Fruit fly (Drosophila melanogaster): ENCODE data around the gene Msp300.

Msp300 gene

DNA sequence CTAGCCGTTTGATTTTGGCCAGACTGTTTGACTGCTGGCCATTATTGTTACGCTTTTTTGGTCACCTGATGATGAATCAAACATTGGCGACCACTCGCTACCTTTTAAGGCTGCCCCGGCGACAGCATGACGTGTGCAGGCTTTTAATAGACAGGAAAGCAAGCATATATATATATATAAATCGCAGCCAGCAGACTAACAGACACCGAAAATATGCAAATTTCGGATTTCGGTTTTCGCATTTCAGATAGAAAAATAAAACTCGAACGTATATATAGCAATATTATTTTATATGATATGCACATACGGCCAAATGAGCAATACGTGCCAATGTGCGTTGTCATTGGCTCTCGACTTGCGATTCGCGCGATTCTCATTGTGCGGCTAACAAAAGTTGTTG is 130.1 kb downstream of the Msp300 start:
- TF ChIP-seq Pif1B (GFP tag; optimal IDR thresholded peaks at IDR 0.05), result no peak
- no peak for TF ChIP-seq fd96Ca (GFP tag; IDR thresholded peaks at IDR 0.05)
- no peak for TF ChIP-seq rn (GFP tag; IDR thresholded peaks at IDR 0.05)
- TF ChIP-seq CG15710 (tag; optimal IDR thresholded peaks at IDR 0.05), result no peak
- no peak for TF ChIP-seq CG9948 (tag; optimal IDR thresholded peaks at IDR 0.05)
- TF ChIP-seq CG13204 (GFP tag; optimal IDR thresholded peaks at IDR 0.05), result no peak
- no peak for TF ChIP-seq CG34367 (tag; optimal IDR thresholded peaks at IDR 0.05)
- no peak for TF ChIP-seq Pif1A (GFP tag; optimal IDR thresholded peaks at IDR 0.05)
- no peak for TF ChIP-seq CG8301 (tag; optimal IDR thresholded peaks at IDR 0.05)
- no peak for TF ChIP-seq CG4496 (GFP tag; IDR thresholded peaks at IDR 0.05)
- TF ChIP-seq EcR (GFP tag; optimal IDR thresholded peaks at IDR 0.05), result no peak
- no peak for TF ChIP-seq CG14655 (GFP tag; optimal IDR thresholded peaks at IDR 0.05)
- TF ChIP-seq gl (tag; optimal IDR thresholded peaks at IDR 0.05), result no peak
- no peak for TF ChIP-seq D1 (tag; optimal IDR thresholded peaks at IDR 0.05)
- TF ChIP-seq CG8159 (tag; optimal IDR thresholded peaks at IDR 0.05), result no peak
- TF ChIP-seq Ets98B (GFP tag; IDR thresholded peaks at IDR 0.05), result no peak
- TF ChIP-seq Snoo (tag; optimal IDR thresholded peaks at IDR 0.05), result no peak
- no peak for TF ChIP-seq CG10348 (GFP tag; IDR thresholded peaks at IDR 0.05)
- no peak for TF ChIP-seq CG12605 (GFP tag; IDR thresholded peaks at IDR 0.05)

DNA sequence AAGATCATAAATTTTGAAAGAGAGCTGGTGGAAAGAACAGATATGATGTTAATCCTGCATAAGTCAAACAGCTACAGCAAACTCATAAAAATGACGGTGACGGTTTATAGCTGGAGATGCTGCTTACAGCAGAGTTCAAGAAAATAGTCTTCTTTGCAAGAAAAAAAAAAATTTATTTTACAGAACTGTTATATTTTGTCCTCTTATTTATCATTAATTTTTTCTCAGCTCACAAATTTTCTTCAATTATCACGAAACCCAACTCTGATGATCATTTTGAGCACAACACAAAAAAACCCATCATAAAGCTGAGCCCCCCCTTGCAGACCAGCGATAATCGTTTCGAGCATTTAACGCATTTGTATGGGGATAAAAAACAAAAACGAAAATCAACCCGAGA is 130.8 kb downstream of the Msp300 start:
- TF ChIP-seq Pif1A (GFP tag; optimal IDR thresholded peaks at IDR 0.05), result peak; percentile 36
- TF ChIP-seq CG8159 (tag; optimal IDR thresholded peaks at IDR 0.05), result peak; percentile 0
- peak; percentile 8 for TF ChIP-seq CG9948 (tag; optimal IDR thresholded peaks at IDR 0.05)
- TF ChIP-seq Snoo (tag; optimal IDR thresholded peaks at IDR 0.05), result peak; percentile 28
- peak; percentile 5 for TF ChIP-seq CG15710 (tag; optimal IDR thresholded peaks at IDR 0.05)
- TF ChIP-seq CG13204 (GFP tag; optimal IDR thresholded peaks at IDR 0.05), result no peak
- TF ChIP-seq CG32121 (GFP tag; IDR thresholded peaks at IDR 0.05), result no peak
- peak; percentile 6 for TF ChIP-seq CG17806 (tag; optimal IDR thresholded peaks at IDR 0.05)

DNA sequence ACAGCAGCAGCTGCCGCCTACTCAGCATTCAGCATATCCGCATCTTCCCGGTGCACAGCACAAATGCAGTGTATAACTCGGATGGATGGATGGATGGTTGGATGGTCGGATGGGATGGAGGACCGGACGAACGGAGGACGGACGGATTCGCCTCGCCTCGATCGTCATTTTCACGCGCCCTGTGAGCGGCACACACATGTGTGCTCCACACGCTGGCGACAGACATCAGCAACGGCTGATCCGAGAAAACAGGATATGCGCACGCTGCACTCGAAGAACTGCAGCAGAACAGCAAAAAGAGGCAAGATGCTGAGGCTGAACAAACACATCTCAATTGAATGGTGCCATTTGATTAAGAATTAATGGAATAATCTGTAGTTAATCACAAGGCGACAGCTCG is 131.5 kb downstream of the Msp300 start:
- TF ChIP-seq Snoo (tag; optimal IDR thresholded peaks at IDR 0.05), result no peak
- TF ChIP-seq CG17806 (tag; optimal IDR thresholded peaks at IDR 0.05), result no peak
- no peak for TF ChIP-seq Pif1B (GFP tag; optimal IDR thresholded peaks at IDR 0.05)
- no peak for TF ChIP-seq CG32121 (GFP tag; IDR thresholded peaks at IDR 0.05)
- no peak for TF ChIP-seq Pif1A (GFP tag; optimal IDR thresholded peaks at IDR 0.05)
- TF ChIP-seq CG13204 (GFP tag; optimal IDR thresholded peaks at IDR 0.05), result peak; percentile 59
- TF ChIP-seq CG4496 (GFP tag; IDR thresholded peaks at IDR 0.05), result peak; percentile 32; the same call in 1 of the 3 replicates

DNA sequence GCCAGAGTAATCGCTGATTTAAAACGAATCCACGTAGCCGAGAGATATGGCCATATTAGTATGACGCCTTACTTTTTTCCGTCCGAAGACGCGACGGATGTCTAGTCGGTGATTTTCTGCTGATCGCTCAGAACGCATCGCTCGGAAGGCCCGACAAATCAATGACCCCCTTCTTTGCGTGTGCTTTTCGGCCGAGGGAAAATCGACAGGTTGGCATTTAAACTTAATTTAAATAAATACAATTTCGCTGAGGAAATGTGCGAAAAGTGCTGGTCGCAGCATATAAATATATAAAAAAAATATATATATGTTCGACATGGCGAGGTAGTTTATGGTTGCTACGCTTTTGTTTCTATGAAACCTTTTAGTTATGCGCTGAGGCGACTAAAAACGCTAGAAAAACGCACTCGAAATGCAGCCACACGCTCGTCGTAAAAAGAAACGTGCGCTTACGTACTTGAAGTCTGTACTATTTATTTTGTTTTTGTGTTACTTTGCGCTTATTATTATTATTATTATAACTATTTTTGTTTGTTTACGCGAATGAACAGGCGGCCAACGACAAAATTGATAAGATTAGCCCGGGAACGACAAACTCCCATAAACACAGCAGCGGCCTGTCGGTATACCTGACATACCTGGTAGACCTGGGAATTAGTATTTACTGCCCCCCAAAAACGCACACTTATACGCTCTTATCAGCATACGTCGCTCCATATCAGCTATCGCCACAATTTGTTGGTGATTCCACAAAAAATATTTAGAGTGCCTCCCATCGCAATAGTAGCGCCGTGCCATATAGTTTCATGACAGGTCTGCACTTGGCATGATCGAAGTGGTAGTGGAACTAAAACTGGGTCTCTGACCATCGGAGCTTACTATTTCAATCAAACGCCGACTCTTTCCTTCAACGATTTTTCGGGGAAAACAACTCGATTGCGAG is 132.6 kb downstream of the Msp300 start:
- TF ChIP-seq CG9948 (tag; optimal IDR thresholded peaks at IDR 0.05) (no peak), gl (tag; optimal IDR thresholded peaks at IDR 0.05) (no peak), CG14655 (GFP tag; optimal IDR thresholded peaks at IDR 0.05) (no peak), CG34367 (tag; optimal IDR thresholded peaks at IDR 0.05) (no peak), CG15710 (tag; optimal IDR thresholded peaks at IDR 0.05) (no peak), CG8159 (tag; optimal IDR thresholded peaks at IDR 0.05) (no peak), Ets98B (GFP tag; IDR thresholded peaks at IDR 0.05) (no peak), CG12605 (GFP tag; IDR thresholded peaks at IDR 0.05) (no peak), Pif1B (GFP tag; optimal IDR thresholded peaks at IDR 0.05) (no peak), CG32121 (GFP tag; IDR thresholded peaks at IDR 0.05) (no peak), Pif1A (GFP tag; optimal IDR thresholded peaks at IDR 0.05) (no peak), rn (GFP tag; IDR thresholded peaks at IDR 0.05) (no peak)

DNA sequence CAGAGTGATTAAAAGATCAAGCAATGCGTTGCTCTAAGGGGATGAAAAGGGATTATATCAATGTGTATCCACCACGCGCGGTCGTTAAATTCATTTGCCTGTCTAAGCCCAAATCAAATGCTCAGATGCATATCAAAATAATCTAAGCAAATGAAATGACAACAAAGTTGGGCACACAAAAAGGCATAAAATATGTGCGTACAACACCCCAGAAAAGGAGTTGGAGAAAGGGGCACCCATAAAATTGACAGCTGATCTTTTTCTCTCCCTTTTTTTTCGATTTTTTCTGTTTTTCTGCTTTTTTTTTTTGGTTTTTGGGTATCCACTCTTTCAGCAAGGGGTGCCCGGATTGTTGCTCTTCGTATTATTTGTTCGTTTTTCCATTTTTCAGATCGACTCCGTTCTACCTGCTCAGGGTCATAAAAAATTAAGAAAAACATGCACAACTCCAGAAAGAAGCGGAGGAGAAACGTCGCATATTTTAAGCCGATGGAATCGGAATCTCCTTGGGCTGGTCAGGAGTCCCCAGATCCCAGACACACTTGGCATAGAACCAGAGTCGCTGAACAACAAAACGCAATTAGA is 134.1 kb downstream of the Msp300 start:
- TF ChIP-seq CG13204 (GFP tag; optimal IDR thresholded peaks at IDR 0.05) (peak; percentile 1), D1 (tag; optimal IDR thresholded peaks at IDR 0.05) (no peak)

DNA sequence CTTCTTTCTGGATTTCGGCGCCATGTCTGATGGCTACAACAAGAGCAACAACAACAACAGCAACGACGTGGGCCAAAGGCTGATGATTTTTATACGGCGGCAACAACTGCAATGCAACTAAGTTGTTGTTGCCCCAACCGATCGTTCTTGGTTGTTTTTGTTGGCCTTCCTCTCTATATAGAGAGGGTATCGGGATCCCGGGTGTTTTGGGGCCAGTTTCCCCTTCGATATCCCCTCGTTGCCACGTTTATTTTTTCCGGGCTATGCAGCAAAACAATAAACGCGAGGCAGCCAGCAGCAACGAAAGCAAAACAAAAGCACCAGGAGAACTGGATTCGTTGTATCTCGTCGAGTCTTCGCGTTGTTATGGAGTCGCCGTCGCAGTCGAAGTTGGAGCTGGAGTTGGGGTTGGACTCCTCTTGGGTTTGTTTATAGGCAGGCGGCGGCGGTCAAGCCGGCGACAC is 135.7 kb downstream of the Msp300 start:
- TF ChIP-seq CG15710 (tag; optimal IDR thresholded peaks at IDR 0.05) (peak; percentile 17), Pif1A (GFP tag; optimal IDR thresholded peaks at IDR 0.05) (no peak), gl (tag; optimal IDR thresholded peaks at IDR 0.05) (peak; percentile 42), fd96Ca (GFP tag; IDR thresholded peaks at IDR 0.05) (no peak), CG32121 (GFP tag; IDR thresholded peaks at IDR 0.05) (no peak), EcR (GFP tag; optimal IDR thresholded peaks at IDR 0.05) (peak; percentile 47), CG9948 (tag; optimal IDR thresholded peaks at IDR 0.05) (no peak), CG10348 (GFP tag; IDR thresholded peaks at IDR 0.05) (no peak), CG8301 (tag; optimal IDR thresholded peaks at IDR 0.05) (no peak), CG17806 (tag; optimal IDR thresholded peaks at IDR 0.05) (no peak), D1 (tag; optimal IDR thresholded peaks at IDR 0.05) (no peak), Ets98B (GFP tag; IDR thresholded peaks at IDR 0.05) (no peak), CG34367 (tag; optimal IDR thresholded peaks at IDR 0.05) (no peak), Snoo (tag; optimal IDR thresholded peaks at IDR 0.05) (no peak), CG8159 (tag; optimal IDR thresholded peaks at IDR 0.05) (no peak), Pif1B (GFP tag; optimal IDR thresholded peaks at IDR 0.05) (peak; percentile 3), CG13204 (GFP tag; optimal IDR thresholded peaks at IDR 0.05) (peak; percentile 89), CG14655 (GFP tag; optimal IDR thresholded peaks at IDR 0.05) (peak; percentile 38), CG4496 (GFP tag; IDR thresholded peaks at IDR 0.05) (0 out of 3 replicates have a peak, but pooled peaks have one; percentile 51), rn (GFP tag; IDR thresholded peaks at IDR 0.05) (no peak)
